Fruit fly (Drosophila melanogaster) whole organism, wandering third instar larva: Measurements from ENCODE around the gene CG44001.

Experiments used
- Abd-B ChIP-seq: fragments of >200 bp; optimal IDR thresholded peaks from 2 replicates; lab custom pipeline; 2017; ENCODE audit warnings: missing biosample characterization, missing genetic modification characterization
- Hnf4 ChIP-seq: fragments of 200-800 bp; sonication (Bioruptor generic); optimal IDR thresholded peaks from 2 replicates; lab custom pipeline; 2016; ENCODE audit warnings: missing biosample characterization, mild to moderate bottlenecking, missing genetic modification characterization
- br ChIP-seq: fragments of 200-800 bp; sonication (Bioruptor generic); optimal IDR thresholded peaks from 2 replicates; lab custom pipeline; 2016; ENCODE audit warnings: missing biosample characterization, missing genetic modification characterization
- foxo ChIP-seq, 2 experiments: fragments of 200-800 bp; sonication (Bioruptor generic); optimal IDR thresholded peaks; 2 replicates in 1 of 2; 3 replicates in 1 of 2; lab custom pipeline; 2016 to 2017; ENCODE audit warnings: missing biosample characterization in 2 of 2, missing genetic modification characterization in 2 of 2

dm6 chr2L:5054953-5055352, 11.9 kb downstream of the CG44001 start, which contains the start of the genes CG14036 and His3.3A:
- TF ChIP-seq Hnf4 = no peak
- TF ChIP-seq foxo (GFP tag; optimal IDR thresholded peaks at IDR 0.05; lab: Kevin White, UChicago) = peak in 1 of 2 experiments; percentile 18
- no peak for TF ChIP-seq br (GFP tag; lab: Kevin White, UChicago)
- no peak for TF ChIP-seq Abd-B (GFP tag; lab: Kevin White, UChicago)
